Worm (Caenorhabditis elegans) whole organism, L2 larva: ENCODE data around the gene T16G12.8.

Experiments
- ama-1 ChIP-seq: fragments of 150-350 bp; optimal IDR thresholded peaks from 2 replicates; lab custom pipeline; 2018; ENCODE audit warnings: inconsistent platforms
- crh-2 ChIP-seq: sonication (generic microtip); optimal IDR thresholded peaks from 2 replicates; lab custom pipeline; 2017; ENCODE audit warnings: missing biosample characterization, missing genetic modification characterization
- dmd-4 ChIP-seq: sonication (generic microtip); optimal IDR thresholded peaks from 2 replicates; lab custom pipeline; 2017; ENCODE audit warnings: missing biosample characterization, missing genetic modification characterization
- egl-27 ChIP-seq: sonication (generic microtip); optimal IDR thresholded peaks from 3 replicates; lab custom pipeline; 2017; ENCODE audit warnings: missing biosample characterization, missing genetic modification reagents, missing genetic modification characterization
- elt-1 ChIP-seq: fragments of 150-350 bp; optimal IDR thresholded peaks from 2 replicates; lab custom pipeline; 2014; ENCODE audit warnings: missing biosample characterization, missing genetic modification characterization
- lin-11 ChIP-seq: fragments of 150-350 bp; sonication (generic microtip); optimal IDR thresholded peaks from 2 replicates; lab custom pipeline; 2014; ENCODE audit warnings: missing biosample characterization, missing genetic modification characterization, inconsistent platforms, mixed read lengths
- peb-1 ChIP-seq: fragments of 150-350 bp; optimal IDR thresholded peaks from 2 replicates; lab custom pipeline; 2014; ENCODE audit warnings: missing biosample characterization, missing genetic modification characterization

DNA sequence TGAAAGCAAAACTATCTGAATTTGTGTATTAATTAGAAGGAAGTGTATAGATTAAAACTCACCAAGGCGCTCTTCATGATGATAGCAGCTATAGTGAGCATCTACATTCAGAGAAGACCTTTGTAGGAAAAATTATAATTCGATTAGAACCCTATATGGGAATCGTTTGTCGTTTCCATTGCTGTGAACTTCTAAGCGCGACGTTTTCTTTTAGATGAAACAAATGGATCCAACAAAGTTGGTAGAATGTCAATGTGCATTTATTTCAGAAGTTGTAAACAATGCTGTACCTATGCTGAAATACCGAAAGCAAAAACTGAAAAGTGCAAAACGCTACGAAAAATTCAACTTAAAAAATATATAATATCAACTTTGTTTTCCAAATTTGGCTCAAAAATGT, 3.1 kb upstream of the T16G12.8 start, which contains the start of gene T16G12.10:
- no peak for TF ChIP-seq crh-2
- TF ChIP-seq egl-27 (tag; lab: Kevin White, UChicago): no peak
- no peak for TF ChIP-seq ama-1 (lab: Kevin White, UChicago)
- no peak for TF ChIP-seq peb-1 (tag; lab: Kevin White, UChicago)
- TF ChIP-seq lin-11 (tag; lab: Kevin White, UChicago): no peak
- TF ChIP-seq elt-1 (tag; lab: Kevin White, UChicago): no peak
- no peak for TF ChIP-seq dmd-4 (tag; lab: Kevin White, UChicago)
